Fruit fly (Drosophila melanogaster) whole organism: Measurements from ENCODE around the gene CG34448.

Experiments
- CG8478 ChIP-seq: fragments of >200 bp; optimal IDR thresholded peaks from 2 replicates; lab custom pipeline; 2018; ENCODE audit warnings: inconsistent platforms
- Dll ChIP-seq: fragments of >200 bp; optimal IDR thresholded peaks from 2 replicates; lab custom pipeline; 2017
- EcR ChIP-seq, 2 experiments: fragments of >200 bp; optimal IDR thresholded peaks; 2 replicates each; lab custom pipeline; 2017; ENCODE audit warnings: missing biosample characterization in 2 of 2, missing genetic modification characterization in 2 of 2, missing genetic modification reagents in 2 of 2
- pan ChIP-seq: fragments of >200 bp; optimal IDR thresholded peaks from 2 replicates; lab custom pipeline; 2017
- psq ChIP-seq: fragments of >200 bp; optimal IDR thresholded peaks from 2 replicates; lab custom pipeline; 2017
- usp ChIP-seq: fragments of >200 bp; optimal IDR thresholded peaks from 2 replicates; lab custom pipeline; 2017; ENCODE audit warnings: missing biosample characterization, missing genetic modification characterization, mixed read lengths

- TF ChIP-seq CG8478 (no peak), pan (lab: Kevin White, UChicago) (no peak), psq (lab: Kevin White, UChicago) (no peak), Dll (lab: Kevin White, UChicago) (no peak), usp (no peak), EcR (GFP tag; optimal IDR thresholded peaks at IDR 0.05; lab: Kevin White, UChicago) (no peak)
These were observed 2.7 kb downstream of the CG34448 start, which contains the start of gene CG18641 for dm6 chr2L:2415109-2415508.
